Worm (Caenorhabditis elegans): ENCODE data around the gene ugt-21.

ugt-21 gene

DNA sequence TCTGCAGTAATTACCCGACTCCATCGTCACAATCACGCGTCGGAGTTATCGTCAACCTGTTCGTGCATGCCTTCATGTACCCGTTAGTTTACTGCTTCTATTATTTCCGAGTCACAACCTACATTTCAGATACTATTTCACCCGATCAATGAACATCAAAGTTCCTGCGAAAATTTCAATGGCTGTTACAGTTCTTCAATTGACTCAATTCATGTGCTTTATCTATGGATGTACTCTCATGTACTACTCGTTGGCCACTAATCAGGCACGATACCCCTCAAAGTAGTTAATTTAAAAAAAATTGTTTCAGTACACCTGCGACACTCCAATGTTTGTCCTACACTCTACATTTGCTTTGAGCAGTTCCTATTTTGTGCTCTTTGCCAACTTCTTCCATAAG, 30.7 kb downstream of the ugt-21 start (continued):
- TF ChIP-seq F10B5.3 (tag; optimal IDR thresholded peaks at IDR 0.05) (no peak), ctbp-1 (GFP tag; IDR thresholded peaks at IDR 0.05) (no peak), tra-1 (GFP tag; IDR thresholded peaks at IDR 0.05) (no peak), hif-1 (tag; optimal IDR thresholded peaks at IDR 0.05) (no peak), madf-5 (GFP tag; IDR thresholded peaks at IDR 0.05) (no peak), nhr-48 (tag; optimal IDR thresholded peaks at IDR 0.05) (no peak), rbr-2 (tag; optimal IDR thresholded peaks at IDR 0.05) (no peak), duxl-1 (tag; optimal IDR thresholded peaks at IDR 0.05; ENCODE audit: poor library complexity) (no peak), aly-2 (tag; optimal IDR thresholded peaks at IDR 0.05) (no peak), lin-38 (GFP tag; IDR thresholded peaks at IDR 0.05) (no peak), nhr-10 (tag; optimal IDR thresholded peaks at IDR 0.05) (no peak), hlh-11 (tag; optimal IDR thresholded peaks at IDR 0.05) (no peak), sdz-12 (GFP tag; optimal IDR thresholded peaks at IDR 0.05) (no peak), lir-3 (tag; optimal IDR thresholded peaks at IDR 0.05) (no peak), snpc-4 (tag; optimal IDR thresholded peaks at IDR 0.05) (no peak), nhr-111 (GFP tag; optimal IDR thresholded peaks at IDR 0.05) (no peak), zag-1 (tag; optimal IDR thresholded peaks at IDR 0.05) (no peak), unc-62 (GFP tag; optimal IDR thresholded peaks at IDR 0.05 in 1 of 2) (peak in 1 of 2 experiments; percentile 39), unc-62 (tag; optimal IDR thresholded peaks at IDR 0.05) (no peak), T20F7.1 (GFP tag; optimal IDR thresholded peaks at IDR 0.05) (no peak), nhr-41 (GFP tag; IDR thresholded peaks at IDR 0.05) (no peak), zip-2 (tag; optimal IDR thresholded peaks at IDR 0.05) (no peak), pqm-1 (tag; optimal IDR thresholded peaks at IDR 0.05) (no peak), mes-2 (tag; optimal IDR thresholded peaks at IDR 0.05; ENCODE audit: poor library complexity, severe bottlenecking) (no peak), R02D3.7 (tag; optimal IDR thresholded peaks at IDR 0.05) (no peak), skn-1 (tag; optimal IDR thresholded peaks at IDR 0.05) (no peak), ZK546.5 (tag; optimal IDR thresholded peaks at IDR 0.05) (no peak), ztf-11 (tag; optimal IDR thresholded peaks at IDR 0.05) (no peak), ama-1 (optimal IDR thresholded peaks at IDR 0.05) (peak; percentile 20)

DNA sequence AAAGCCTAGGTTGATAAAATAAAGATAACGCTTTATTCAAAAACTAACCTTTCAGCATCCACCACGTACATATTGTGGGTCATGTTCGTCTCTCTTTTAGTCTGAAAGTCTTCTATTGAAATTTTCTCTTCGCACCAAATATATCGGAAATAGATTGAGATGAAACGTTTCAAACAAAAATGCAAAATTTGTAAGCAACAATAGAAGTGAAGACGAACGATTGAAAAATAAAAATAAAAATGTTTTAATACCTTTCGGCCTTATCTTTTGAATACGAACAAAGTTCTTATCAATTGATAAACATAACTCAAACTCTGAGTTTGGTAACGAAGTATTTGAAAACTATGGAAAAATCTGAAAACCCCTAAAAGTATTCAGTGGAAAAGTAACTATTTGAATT, 33.0 kb downstream of the ugt-21 start, which contains the start of gene F56H11.2:
F56H11.2 (minus strand) TSS at position 101 of the 400 bp plus-strand sequence.
- TF ChIP-seq fkh-10 (GFP tag; optimal IDR thresholded peaks at IDR 0.05) (no peak), daf-16 (GFP tag; optimal IDR thresholded peaks at IDR 0.05) (no peak), daf-16 (tag; optimal IDR thresholded peaks at IDR 0.05) (peak; percentile 20)

DNA sequence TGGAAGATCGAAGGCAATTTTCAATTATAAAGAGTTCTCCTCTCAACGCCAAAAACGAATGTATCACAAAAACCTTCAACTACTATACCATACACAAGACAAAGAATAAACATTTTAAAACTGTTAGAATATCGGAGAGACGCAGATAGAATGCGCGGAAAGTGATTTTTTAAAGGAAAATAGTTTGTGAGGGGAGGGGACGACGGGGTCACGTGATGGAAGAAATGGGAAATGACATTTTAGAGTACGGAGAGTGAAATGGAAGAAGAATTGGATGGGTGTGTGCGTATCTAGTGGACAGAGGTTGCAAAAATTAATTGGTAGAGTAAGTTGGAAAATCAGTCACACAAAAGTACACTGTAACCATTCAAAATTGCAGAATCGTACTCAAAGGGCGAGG, 34.2 kb downstream of the ugt-21 start:
- TF ChIP-seq Y5F2A.4 (GFP tag; optimal IDR thresholded peaks at IDR 0.05) (no peak), F37D6.2 (tag; optimal IDR thresholded peaks at IDR 0.05) (no peak), unc-130 (GFP tag; optimal IDR thresholded peaks at IDR 0.05) (no peak), saeg-2 (GFP tag; IDR thresholded peaks at IDR 0.05) (no peak), ceh-28 (tag; optimal IDR thresholded peaks at IDR 0.05) (no peak), T26A8.4 (GFP tag; IDR thresholded peaks at IDR 0.05) (no peak), mxl-2 (GFP tag; conservative IDR thresholded peaks at IDR 0.05) (no peak), mep-1 (tag; optimal IDR thresholded peaks at IDR 0.05) (peak; percentile 58), ceh-44 (GFP tag; IDR thresholded peaks at IDR 0.05) (no peak), hlh-11 (tag; optimal IDR thresholded peaks at IDR 0.05) (peak; percentile 32), mxl-3 (GFP tag; optimal IDR thresholded peaks at IDR 0.05) (peak; percentile 10), ctbp-1 (GFP tag; IDR thresholded peaks at IDR 0.05) (no peak), nhr-237 (tag; optimal IDR thresholded peaks at IDR 0.05) (no peak), lim-7 (GFP tag; IDR thresholded peaks at IDR 0.05) (no peak), fos-1 (tag; optimal IDR thresholded peaks at IDR 0.05) (no peak), daf-12 (tag; optimal IDR thresholded peaks at IDR 0.05) (no peak), ceh-20 (GFP tag; IDR thresholded peaks at IDR 0.05) (no peak), nhr-42 (GFP tag; IDR thresholded peaks at IDR 0.05) (no peak), unc-62 (GFP tag; optimal IDR thresholded peaks at IDR 0.05 in 1 of 2) (peak in 1 of 2 experiments; percentile 93), unc-62 (tag; optimal IDR thresholded peaks at IDR 0.05) (no peak), lir-3 (tag; optimal IDR thresholded peaks at IDR 0.05) (no peak), ceh-32 (tag; optimal IDR thresholded peaks at IDR 0.05; ENCODE audit: poor library complexity) (no peak), Y75B8A.6 (GFP tag; IDR thresholded peaks at IDR 0.05) (no peak), hmg-1.1 (GFP tag; IDR thresholded peaks at IDR 0.05) (no peak), F10B5.3 (tag; optimal IDR thresholded peaks at IDR 0.05) (no peak), mes-2 (tag; optimal IDR thresholded peaks at IDR 0.05; ENCODE audit: poor library complexity, severe bottlenecking) (no peak), zip-2 (tag; optimal IDR thresholded peaks at IDR 0.05) (no peak)
